Worm (Caenorhabditis elegans) whole organism, midembryonic: ENCODE data around the gene mics-1.

Source experiments
- flt-1 ChIP-seq: fragments of 200-800 bp; sonication (Bioruptor generic); IDR thresholded peaks from 2 replicates; pipeline ENCODE4 v1.3.6; 2022; ENCODE audit warnings: missing genetic modification characterization, missing compliant biosample characterization
- ztf-23 ChIP-seq: fragments of 200-800 bp; sonication (Bioruptor generic); IDR thresholded peaks from 2 replicates; pipeline ENCODE4 v1.3.6; 2022; ENCODE audit warnings: missing genetic modification reagents, missing genetic modification characterization, missing compliant biosample characterization

ce11 chrV:10548981-10549380 is 29.1 kb downstream of the mics-1 start, which contains the start of gene srd-34:
- TF ChIP-seq ztf-23 (GFP tag; lab: Robert Waterston, UW) = no peak
- no peak for TF ChIP-seq flt-1 (GFP tag; lab: Robert Waterston, UW)
